Worm (Caenorhabditis elegans) whole organism, young adult: Measurements from ENCODE around the gene fbn-1.

Experiments
- pha-4 ChIP-seq: fragments of 150-350 bp; sonication (generic microtip); optimal IDR thresholded peaks from 2 replicates; lab custom pipeline; 2014; ENCODE audit warnings: missing biosample characterization, missing genetic modification reagents, missing genetic modification characterization
- unc-62 ChIP-seq: fragments of 150-350 bp; optimal IDR thresholded peaks from 2 replicates; lab custom pipeline; 2014; ENCODE audit warnings: missing biosample characterization, missing genetic modification reagents, missing genetic modification characterization
- ztf-22 ChIP-seq: fragments of 200-800 bp; sonication (Bioruptor generic); optimal IDR thresholded peaks from 2 replicates; lab custom pipeline; 2018; ENCODE audit warnings: mild to moderate bottlenecking, missing genetic modification characterization, moderate library complexity, missing compliant biosample characterization

DNA sequence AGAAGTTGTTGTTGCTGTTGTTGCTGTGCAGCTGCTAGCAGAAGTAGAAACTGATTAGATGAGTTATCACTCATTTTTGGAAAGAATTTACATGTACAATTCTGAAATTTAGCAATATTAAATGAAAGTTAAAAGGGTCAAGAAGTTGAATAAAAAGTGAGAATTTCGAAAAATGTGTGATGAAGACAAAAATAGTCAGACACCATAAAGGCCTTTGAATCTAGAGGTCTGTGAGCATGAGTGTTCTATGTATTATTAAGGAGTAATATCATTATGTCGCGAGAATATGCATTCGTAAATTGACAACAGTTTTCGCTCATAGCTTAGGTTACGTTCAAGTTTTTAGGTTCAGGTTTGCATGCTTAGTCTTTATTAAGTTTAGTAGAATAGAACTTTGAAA is 30.7 kb downstream of the fbn-1 start, which contains the start of gene baz-2:
- TF ChIP-seq pha-4 (tag; lab: Kevin White, UChicago) (no peak), unc-62 (GFP tag; lab: Kevin White, UChicago) (no peak), ztf-22 (GFP tag; lab: Kevin White, UChicago) (no peak)
